Fruit fly (Drosophila melanogaster) whole organism, embryonic: ENCODE data around the gene CG13038.
A peak's percentile ranks its signal among the peaks of the same experiment; 100 is the strongest.

ENCODE experiments used
- Blimp-1 ChIP-seq: fragments of 200-800 bp; sonication (Bioruptor generic); optimal IDR thresholded peaks from 3 replicates; lab custom pipeline; 2018; ENCODE audit warnings: missing biosample characterization, missing genetic modification characterization, mild to moderate bottlenecking, moderate library complexity, missing genetic modification reagents
- CG11504 ChIP-seq: fragments of 200-800 bp; sonication (Bioruptor generic); optimal IDR thresholded peaks from 3 replicates; lab custom pipeline; 2019; ENCODE audit warnings: missing biosample characterization, mild to moderate bottlenecking, missing genetic modification characterization, moderate library complexity
- CG13123 ChIP-seq: fragments of 200-800 bp; sonication (Bioruptor generic); optimal IDR thresholded peaks from 2 replicates; lab custom pipeline; 2016; ENCODE audit warnings: missing biosample characterization, missing genetic modification characterization
- CG13424 ChIP-seq: fragments of 200-800 bp; sonication (Bioruptor generic); optimal IDR thresholded peaks from 2 replicates; lab custom pipeline; 2019; ENCODE audit warnings: missing biosample characterization, mild to moderate bottlenecking, missing genetic modification characterization, moderate library complexity
- CG1603 ChIP-seq: fragments of 200-800 bp; sonication (Bioruptor generic); optimal IDR thresholded peaks from 2 replicates; lab custom pipeline; 2019; ENCODE audit warnings: missing biosample characterization, mild to moderate bottlenecking, missing genetic modification characterization, moderate library complexity
- CG1647 ChIP-seq: fragments of 200-800 bp; sonication (Bioruptor generic); optimal IDR thresholded peaks from 3 replicates; lab custom pipeline; 2016; ENCODE audit warnings: missing biosample characterization, missing genetic modification characterization
- CG16815 ChIP-seq: fragments of 200-800 bp; sonication (Bioruptor generic); optimal IDR thresholded peaks from 3 replicates; lab custom pipeline; 2017; ENCODE audit warnings: missing biosample characterization, mild to moderate bottlenecking, missing genetic modification characterization
- CG6272 ChIP-seq: fragments of 200-800 bp; sonication (Bioruptor generic); IDR thresholded peaks from 2 replicates; pipeline ENCODE4 v1.3.6; 2022; ENCODE audit warnings: missing biosample characterization, missing genetic modification characterization
- CG6689 ChIP-seq: fragments of 200-800 bp; sonication (Bioruptor generic); IDR thresholded peaks from 2 replicates; pipeline ENCODE4 v1.3.6; 2022; ENCODE audit warnings: missing biosample characterization, missing genetic modification characterization
- CG7556 ChIP-seq: fragments of 200-800 bp; sonication (Bioruptor generic); optimal IDR thresholded peaks from 2 replicates; lab custom pipeline; 2017; ENCODE audit warnings: missing biosample characterization, mild to moderate bottlenecking, missing genetic modification characterization
- CG9437 ChIP-seq: fragments of 200-800 bp; sonication (Bioruptor generic); optimal IDR thresholded peaks from 2 replicates; lab custom pipeline; 2018; ENCODE audit warnings: missing biosample characterization, mild to moderate bottlenecking, missing genetic modification characterization
- Deaf1 ChIP-seq: fragments of 200-800 bp; optimal IDR thresholded peaks from 3 replicates; lab custom pipeline; 2019; ENCODE audit warnings: missing biosample characterization, mild to moderate bottlenecking, missing genetic modification characterization, moderate library complexity
- H15 ChIP-seq: fragments of 200-800 bp; sonication (Bioruptor generic); IDR thresholded peaks from 3 replicates; pipeline ENCODE4 v1.3.6; 2022; ENCODE audit warnings: missing biosample characterization, missing genetic modification characterization
- Hand ChIP-seq: fragments of 200-800 bp; sonication (Bioruptor generic); optimal IDR thresholded peaks from 2 replicates; lab custom pipeline; 2017; ENCODE audit warnings: mild to moderate bottlenecking, missing biosample characterization, missing genetic modification reagents, missing genetic modification characterization
- Hsf ChIP-seq: fragments of 200-800 bp; sonication (Bioruptor generic); optimal IDR thresholded peaks from 3 replicates; lab custom pipeline; 2016; ENCODE audit warnings: missing biosample characterization, missing genetic modification characterization
- Kr ChIP-seq: fragments of 200-800 bp; sonication (Bioruptor generic); optimal IDR thresholded peaks from 2 replicates; lab custom pipeline; 2017; ENCODE audit warnings: missing biosample characterization, mild to moderate bottlenecking, missing genetic modification characterization
- MBD-R2 ChIP-seq: fragments of 200-800 bp; sonication (Bioruptor generic); IDR thresholded peaks from 2 replicates; pipeline ENCODE4 v1.3.6; 2022; ENCODE audit warnings: missing biosample characterization, missing genetic modification characterization
- MESR4 ChIP-seq: fragments of 200-800 bp; sonication (Bioruptor generic); optimal IDR thresholded peaks from 2 replicates; lab custom pipeline; 2018; ENCODE audit warnings: missing biosample characterization, mild to moderate bottlenecking, missing genetic modification characterization, moderate library complexity
- Meics ChIP-seq: fragments of 200-800 bp; sonication (Bioruptor generic); optimal IDR thresholded peaks from 2 replicates; lab custom pipeline; 2017; ENCODE audit warnings: missing biosample characterization, mild to moderate bottlenecking, missing genetic modification characterization
- PHDP ChIP-seq: fragments of 200-800 bp; sonication (Bioruptor generic); optimal IDR thresholded peaks from 3 replicates; lab custom pipeline; 2018; ENCODE audit warnings: missing biosample characterization, mild to moderate bottlenecking, missing genetic modification characterization, moderate library complexity
- Ravus ChIP-seq: fragments of 200-800 bp; sonication (Bioruptor generic); IDR thresholded peaks from 2 replicates; pipeline ENCODE4 v1.3.6; 2022; ENCODE audit warnings: missing biosample characterization, missing genetic modification characterization
- Ssrp ChIP-seq: fragments of 200-800 bp; sonication (Bioruptor generic); optimal IDR thresholded peaks from 2 replicates; lab custom pipeline; 2018; ENCODE audit warnings: missing biosample characterization, mild to moderate bottlenecking, missing genetic modification characterization, moderate library complexity
- cg ChIP-seq: fragments of 200-800 bp; sonication (Bioruptor generic); optimal IDR thresholded peaks from 3 replicates; lab custom pipeline; 2019; ENCODE audit warnings: missing biosample characterization, mild to moderate bottlenecking, missing genetic modification characterization, moderate library complexity
- chn ChIP-seq: fragments of 200-800 bp; sonication (Bioruptor generic); optimal IDR thresholded peaks from 2 replicates; lab custom pipeline; 2016; ENCODE audit warnings: missing biosample characterization, missing genetic modification characterization
- ci ChIP-seq: fragments of 200-800 bp; sonication (Bioruptor generic); IDR thresholded peaks from 3 replicates; pipeline ENCODE4 v1.3.6; 2022; ENCODE audit warnings: missing biosample characterization, missing genetic modification characterization
- dm ChIP-seq: fragments of 200-800 bp; sonication (Bioruptor generic); optimal IDR thresholded peaks from 3 replicates; lab custom pipeline; 2016; ENCODE audit warnings: missing biosample characterization, missing genetic modification characterization
- dmrt99B ChIP-seq: fragments of 200-800 bp; sonication (Bioruptor generic); optimal IDR thresholded peaks from 2 replicates; lab custom pipeline; 2018; ENCODE audit warnings: missing biosample characterization, mild to moderate bottlenecking, missing genetic modification characterization, moderate library complexity
- dysf ChIP-seq: fragments of 200-800 bp; sonication (Bioruptor generic); IDR thresholded peaks from 3 replicates; pipeline ENCODE4 v1.3.6; 2022; ENCODE audit warnings: missing biosample characterization, missing genetic modification characterization
- oc ChIP-seq: fragments of 200-800 bp; sonication (Bioruptor generic); optimal IDR thresholded peaks from 2 replicates; lab custom pipeline; 2018; ENCODE audit warnings: missing biosample characterization, mild to moderate bottlenecking, missing genetic modification characterization, moderate library complexity
- onecut ChIP-seq: fragments of 200-800 bp; sonication (Bioruptor generic); IDR thresholded peaks from 2 replicates; pipeline ENCODE4 v1.3.6; 2022; ENCODE audit warnings: missing biosample characterization, missing genetic modification characterization
- sens-2 ChIP-seq: fragments of 200-800 bp; sonication (Bioruptor generic); IDR thresholded peaks from 2 replicates; pipeline ENCODE4 v1.3.6; 2022; ENCODE audit warnings: missing biosample characterization, missing genetic modification characterization
- trh ChIP-seq: fragments of 200-800 bp; sonication (Bioruptor generic); optimal IDR thresholded peaks from 2 replicates; lab custom pipeline; 2016; ENCODE audit warnings: missing biosample characterization, missing genetic modification characterization
- unpg ChIP-seq: fragments of 200-800 bp; sonication (Bioruptor generic); optimal IDR thresholded peaks from 3 replicates; lab custom pipeline; 2018; ENCODE audit warnings: missing biosample characterization, mild to moderate bottlenecking, missing genetic modification characterization, moderate library complexity

CG13038 gene

DNA sequence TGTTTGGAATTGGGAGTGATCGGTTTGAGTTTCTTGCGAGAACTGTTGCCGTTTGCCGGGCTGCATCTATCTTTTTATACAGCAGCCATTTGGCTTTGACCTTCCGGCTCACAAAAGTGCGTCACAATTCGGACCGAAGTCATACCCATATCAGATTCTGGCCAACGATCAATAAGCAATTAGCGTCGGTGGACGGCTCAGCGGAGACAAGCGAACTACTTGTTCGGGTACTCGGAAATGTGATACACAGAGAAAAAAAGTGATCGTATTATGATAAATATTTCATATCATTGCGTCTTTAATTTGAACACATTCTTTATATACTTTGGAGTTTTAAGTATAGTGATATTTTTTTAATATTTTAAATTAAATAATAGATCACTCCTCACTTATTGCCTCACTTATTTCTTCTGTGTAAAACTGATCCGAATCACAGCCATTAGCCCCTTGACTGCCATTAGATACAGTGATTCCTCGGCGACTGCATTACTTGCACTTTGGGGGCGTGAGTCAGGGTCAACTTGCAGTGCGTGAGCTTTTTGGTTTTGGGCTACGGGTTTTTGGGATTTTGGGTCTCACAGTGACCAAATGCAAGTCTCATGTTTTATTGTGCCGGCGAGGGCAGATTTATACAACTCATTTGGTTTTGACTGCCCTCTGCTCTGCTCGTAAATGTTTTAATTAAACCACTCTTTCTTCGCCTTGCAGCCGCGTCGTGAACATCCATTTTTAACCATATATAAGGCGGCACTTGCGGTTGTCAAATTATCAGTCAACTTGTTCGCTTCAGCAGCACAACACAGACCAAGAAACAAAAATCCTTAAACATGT, 21.7 kb downstream of the CG13038 start, which contains the start of the genes CG13043 and CG13063 (continued):
- no peak for TF ChIP-seq Hand
- no peak for TF ChIP-seq dm (GFP tag; lab: Kevin White, UChicago)
- peak; percentile 18 for TF ChIP-seq Deaf1 (tag; lab: Kevin White, UChicago)
- TF ChIP-seq oc (tag; lab: Kevin White, UChicago): peak; percentile 7
- TF ChIP-seq dmrt99B (tag; lab: Kevin White, UChicago): peak; percentile 2
- TF ChIP-seq H15: no peak
- TF ChIP-seq MESR4: no peak
- TF ChIP-seq dysf (GFP tag; lab: Robert Waterston, UW): 0 out of 3 replicates have a peak, but pooled peaks have one; percentile 31
- 0 out of 3 replicates have a peak, but pooled peaks have one; percentile 32 for TF ChIP-seq ci (GFP tag; lab: Robert Waterston, UW)
- TF ChIP-seq CG13424 (tag; lab: Kevin White, UChicago): peak; percentile 34
- no peak for TF ChIP-seq CG1647
- TF ChIP-seq PHDP (tag; lab: Kevin White, UChicago): peak; percentile 3
- peak; percentile 59 for TF ChIP-seq CG11504 (tag; lab: Kevin White, UChicago)
- no peak for TF ChIP-seq Ravus
- TF ChIP-seq Ssrp (tag; lab: Kevin White, UChicago): no peak
- no peak for TF ChIP-seq cg
- no peak for TF ChIP-seq CG9437
- TF ChIP-seq Hsf (GFP tag; lab: Kevin White, UChicago): no peak
- no peak for TF ChIP-seq CG6272
- peak; percentile 11 for TF ChIP-seq CG7556 (GFP tag; lab: Kevin White, UChicago)
- TF ChIP-seq CG16815: no peak
- TF ChIP-seq CG6689: no peak

DNA sequence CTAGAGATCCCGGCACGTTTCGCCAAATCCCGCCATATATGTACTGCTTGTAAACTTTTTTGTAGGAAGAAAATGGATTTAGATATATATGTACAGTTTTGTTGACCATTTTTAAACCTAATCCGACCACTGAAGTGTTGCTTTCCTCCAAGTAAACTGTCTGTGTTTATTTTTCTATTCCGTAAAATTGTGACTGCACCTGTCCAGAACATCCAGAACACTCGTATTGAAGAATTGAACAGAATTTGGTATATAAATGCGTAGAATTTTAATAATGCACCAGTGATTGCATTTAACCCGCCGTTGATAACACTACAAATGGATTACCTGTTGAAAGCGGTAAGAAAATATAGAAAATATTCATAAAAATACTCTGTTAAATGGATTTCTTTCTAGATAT, 23.7 kb downstream of the CG13038 start, which contains the start of gene CG43249:
Gene CG43249, plus strand, starts transcription at position 301 of the 400 bp plus-strand sequence.
- TF ChIP-seq MBD-R2 (GFP tag; lab: Robert Waterston, UW): no peak
- no peak for TF ChIP-seq onecut (GFP tag; lab: Robert Waterston, UW)
- no peak for TF ChIP-seq Kr (GFP tag; lab: Kevin White, UChicago)
- no peak for TF ChIP-seq trh
- no peak for TF ChIP-seq CG13123 (GFP tag; lab: Kevin White, UChicago)
- no peak for TF ChIP-seq sens-2 (GFP tag; lab: Robert Waterston, UW)
- no peak for TF ChIP-seq unpg

DNA sequence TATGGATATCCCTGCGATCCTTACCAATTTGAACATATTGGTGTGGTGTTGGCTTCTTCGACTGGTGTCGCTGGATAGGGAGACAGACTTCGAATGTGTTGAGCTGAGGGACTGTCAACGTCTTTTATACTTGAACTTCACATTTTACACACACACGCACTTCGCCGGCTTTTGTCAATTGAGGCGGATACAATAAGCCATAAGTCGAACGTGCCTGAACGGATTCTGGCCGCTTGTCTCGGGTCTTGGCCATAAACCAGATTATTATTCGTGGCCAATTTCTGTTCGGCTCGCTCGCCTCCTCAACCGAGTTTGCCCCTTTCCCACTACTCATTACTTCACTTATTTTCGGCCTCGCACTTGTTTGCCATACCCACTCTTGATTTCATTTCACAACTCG, 24.6 kb downstream of the CG13038 start, which contains the start of gene CG13044:
Gene CG13044, minus strand, starts transcription at position 101 of the 400 bp plus-strand sequence.
- no peak for TF ChIP-seq Meics
- peak; percentile 16 for TF ChIP-seq Blimp-1 (GFP tag; lab: Kevin White, UChicago)

DNA sequence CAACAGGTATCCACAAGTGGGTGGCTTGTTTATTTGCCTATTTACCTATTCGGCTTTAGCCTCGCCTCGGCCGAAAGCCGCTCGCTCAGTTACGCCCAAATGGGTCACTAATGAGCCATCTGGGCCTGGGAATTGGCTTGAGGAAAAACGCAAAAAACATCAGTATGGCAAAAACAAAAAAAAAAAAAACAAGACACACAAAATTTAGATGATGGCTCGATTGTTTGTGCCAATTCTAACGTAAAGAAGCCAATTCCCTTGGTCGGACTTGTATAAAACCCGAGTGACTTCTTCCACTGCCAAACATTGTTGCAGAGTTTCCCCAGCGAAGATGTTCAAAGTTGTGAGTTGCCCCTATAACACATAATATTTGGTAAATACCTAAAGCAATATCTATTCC, 26.5 kb downstream of the CG13038 start, which contains the start of gene CG4982:
Gene CG4982, plus strand, starts transcription at position 301 of the 400 bp plus-strand sequence.
- TF ChIP-seq CG1603 (tag; lab: Kevin White, UChicago) (no peak), sens-2 (GFP tag; lab: Robert Waterston, UW) (no peak), chn (GFP tag; lab: Kevin White, UChicago) (no peak), Blimp-1 (GFP tag; lab: Kevin White, UChicago) (no peak)
